Worm (Caenorhabditis elegans): Measurements from ENCODE around the gene nlp-34.

The nlp-34 gene

ce11 chrV:3961235-3961634 is 17.7 kb downstream of the nlp-34 start, which contains the start of gene cyp-34A6:
Gene cyp-34A6 (minus strand): TSS chrV:3961335.
- TF ChIP-seq ceh-83 (GFP tag; optimal IDR thresholded peaks at IDR 0.05) (no peak), pha-4 (tag; optimal IDR thresholded peaks at IDR 0.05) (no peak), bed-3 (GFP tag; optimal IDR thresholded peaks at IDR 0.05) (no peak), elt-3 (tag; optimal IDR thresholded peaks at IDR 0.05) (no peak), nhr-12 (tag; optimal IDR thresholded peaks at IDR 0.05) (no peak), blmp-1 (tag; optimal IDR thresholded peaks at IDR 0.05) (no peak), ztf-11 (tag; optimal IDR thresholded peaks at IDR 0.05) (no peak), unc-62 (GFP tag; optimal IDR thresholded peaks at IDR 0.05) (no peak), flh-1 (GFP tag; optimal IDR thresholded peaks at IDR 0.05) (no peak), sptf-1 (tag; optimal IDR thresholded peaks at IDR 0.05) (no peak), ceh-43 (GFP tag; optimal IDR thresholded peaks at IDR 0.05) (no peak), elt-1 (tag; optimal IDR thresholded peaks at IDR 0.05; ENCODE audit: borderline replicate concordance, insufficient read depth) (no peak), ham-2 (GFP tag; optimal IDR thresholded peaks at IDR 0.05) (no peak), unc-120 (tag; optimal IDR thresholded peaks at IDR 0.05; ENCODE audit: poor library complexity, severe bottlenecking) (no peak), lin-32 (GFP tag; optimal IDR thresholded peaks at IDR 0.05) (no peak), drap-1 (GFP tag; optimal IDR thresholded peaks at IDR 0.05) (no peak)

- no peak for TF ChIP-seq tbx-8 (GFP tag; optimal IDR thresholded peaks at IDR 0.05)
- TF ChIP-seq nhr-28 (tag; optimal IDR thresholded peaks at IDR 0.05), result no peak
- TF ChIP-seq ces-1 (GFP tag; optimal IDR thresholded peaks at IDR 0.05), result no peak
- TF ChIP-seq M03D4.4 (tag; optimal IDR thresholded peaks at IDR 0.05), result no peak
- no peak for TF ChIP-seq elt-3 (tag; optimal IDR thresholded peaks at IDR 0.05)
- no peak for TF ChIP-seq flh-1 (GFP tag; optimal IDR thresholded peaks at IDR 0.05)
Observed at ce11 chrV:3957608-3958007, 21.3 kb downstream of the nlp-34 start, which contains the start of gene cyp-34A5. Gene cyp-34A5 (minus strand): TSS chrV:3957708.

ce11 chrV:3953739-3954138 is 25.2 kb downstream of the nlp-34 start, which contains the start of gene str-247:
Gene str-247 (plus strand): TSS chrV:3954039.
- TF ChIP-seq sptf-1 (tag; optimal IDR thresholded peaks at IDR 0.05), result no peak
- no peak for TF ChIP-seq nhr-12 (tag; optimal IDR thresholded peaks at IDR 0.05)
- TF ChIP-seq hlh-1 (tag; optimal IDR thresholded peaks at IDR 0.05), result no peak
- TF ChIP-seq nhr-76 (tag; optimal IDR thresholded peaks at IDR 0.05), result no peak
- TF ChIP-seq unc-39 (tag; optimal IDR thresholded peaks at IDR 0.05), result no peak
- TF ChIP-seq snpc-4 (tag; optimal IDR thresholded peaks at IDR 0.05), result no peak

ce11 chrV:3949723-3950122 is 29.2 kb downstream of the nlp-34 start, which contains the start of gene dach-1:
Gene dach-1 (plus strand): TSS chrV:3950023.
- no peak for TF ChIP-seq pha-4 (tag; optimal IDR thresholded peaks at IDR 0.05)
- no peak for TF ChIP-seq ztf-11 (tag; optimal IDR thresholded peaks at IDR 0.05)
- TF ChIP-seq ceh-83 (GFP tag; optimal IDR thresholded peaks at IDR 0.05), result no peak
- no peak for TF ChIP-seq nhr-76 (tag; optimal IDR thresholded peaks at IDR 0.05)

ce11 chrV:3945053-3945452 is 33.9 kb downstream of the nlp-34 start, which contains the start of gene cyp-35B3:
Gene cyp-35B3 (plus strand): TSS chrV:3945353.
- TF ChIP-seq nhr-237 (tag; optimal IDR thresholded peaks at IDR 0.05) (no peak), sptf-1 (tag; optimal IDR thresholded peaks at IDR 0.05) (no peak), mep-1 (tag; optimal IDR thresholded peaks at IDR 0.05) (no peak), ces-1 (GFP tag; optimal IDR thresholded peaks at IDR 0.05) (no peak), zip-8 (tag; optimal IDR thresholded peaks at IDR 0.05) (no peak), nhr-76 (tag; optimal IDR thresholded peaks at IDR 0.05) (no peak), unc-39 (tag; optimal IDR thresholded peaks at IDR 0.05) (no peak), lsy-2 (tag; optimal IDR thresholded peaks at IDR 0.05) (no peak), ceh-83 (GFP tag; optimal IDR thresholded peaks at IDR 0.05) (no peak), cnd-1 (tag; optimal IDR thresholded peaks at IDR 0.05) (no peak), ceh-39 (tag; optimal IDR thresholded peaks at IDR 0.05) (no peak), unc-62 (GFP tag; optimal IDR thresholded peaks at IDR 0.05) (no peak), unc-120 (tag; optimal IDR thresholded peaks at IDR 0.05; ENCODE audit: poor library complexity, severe bottlenecking) (no peak), mls-2 (tag; optimal IDR thresholded peaks at IDR 0.05) (no peak), snpc-4 (tag; optimal IDR thresholded peaks at IDR 0.05) (no peak), elt-1 (tag; optimal IDR thresholded peaks at IDR 0.05; ENCODE audit: borderline replicate concordance, insufficient read depth) (no peak), ztf-11 (tag; optimal IDR thresholded peaks at IDR 0.05) (no peak), ham-2 (GFP tag; optimal IDR thresholded peaks at IDR 0.05) (no peak)
